Worm (Caenorhabditis elegans): ENCODE data around the gene srx-54.

DNA sequence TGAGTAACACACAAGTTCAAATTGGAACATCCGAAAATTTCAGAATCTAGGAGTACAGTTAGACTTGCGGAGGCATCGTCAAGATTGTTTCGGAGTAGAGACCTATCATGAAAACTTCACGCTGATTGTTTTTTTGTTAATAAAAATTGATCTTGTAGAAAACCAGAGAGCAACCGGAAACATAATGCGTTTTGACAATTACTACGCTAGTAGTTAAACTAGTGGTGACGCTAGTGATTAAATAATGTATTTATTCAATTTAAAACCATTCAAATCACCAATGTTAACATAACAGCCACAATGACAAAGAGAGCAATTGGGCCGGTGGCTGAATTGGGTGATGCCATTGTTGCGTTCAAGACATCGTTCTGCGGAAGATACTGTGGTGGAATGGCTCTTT lies 44.7 kb downstream of the srx-54 start, which contains the start of gene F49H6.17:
- TF ChIP-seq fos-1 (tag; optimal IDR thresholded peaks at IDR 0.05): no peak
- no peak for TF ChIP-seq zag-1 (tag; optimal IDR thresholded peaks at IDR 0.05)
- TF ChIP-seq aly-2 (tag; optimal IDR thresholded peaks at IDR 0.05): no peak
- no peak for TF ChIP-seq daf-12 (tag; optimal IDR thresholded peaks at IDR 0.05)
- TF ChIP-seq eor-1 (tag; optimal IDR thresholded peaks at IDR 0.05): no peak
- no peak for TF ChIP-seq skn-1 (tag; optimal IDR thresholded peaks at IDR 0.05)

Data from whole organism, L3 larva.